Fruit fly (Drosophila melanogaster): ENCODE measurements around the gene Pcyt1.

Pcyt1 gene

dm6 chr3L:1573191-1573590 is 27.3 kb downstream of the Pcyt1 start:
- TF ChIP-seq CG17801 (GFP tag; optimal IDR thresholded peaks at IDR 0.05; ENCODE audit: partially characterized antibody): no peak

- TF ChIP-seq CG17801 (GFP tag; optimal IDR thresholded peaks at IDR 0.05; ENCODE audit: partially characterized antibody): no peak
These were observed 30.0 kb downstream of the Pcyt1 start for dm6 chr3L:1575731-1576376.

DNA sequence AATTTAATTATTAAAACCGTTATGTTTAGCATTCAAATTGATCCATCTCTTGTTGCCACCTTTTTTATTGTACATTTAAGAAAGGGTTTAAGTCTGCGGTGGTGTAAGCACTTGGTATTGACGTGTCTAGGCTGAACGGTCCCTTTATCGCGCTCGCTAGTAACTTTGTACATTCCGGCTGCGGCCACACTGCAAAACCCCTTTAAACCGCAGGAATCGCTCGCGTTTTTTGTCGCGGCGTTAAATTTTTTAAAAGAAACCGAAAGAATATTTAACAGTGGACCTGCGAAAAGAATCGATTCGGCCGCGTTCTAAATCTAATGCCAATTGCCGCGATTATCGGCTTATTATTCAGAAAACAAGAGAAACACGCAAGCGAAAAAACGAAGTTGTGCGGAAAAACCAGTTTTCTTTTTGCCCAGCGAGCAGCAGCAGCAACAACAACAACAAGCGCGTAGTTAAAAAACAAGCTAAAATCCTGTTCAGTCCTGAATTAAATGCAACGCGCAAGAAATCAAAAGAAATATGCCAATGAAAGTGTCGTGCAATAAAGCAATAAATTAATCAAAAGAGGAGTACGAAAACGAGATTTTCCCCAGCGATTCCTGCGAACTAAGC is 30.7 kb downstream of the Pcyt1 start, which contains the start of gene CG13917:
TSS of gene CG13917 (plus strand) at position 211 of the 618 bp plus-strand sequence.
- peak; percentile 33 for TF ChIP-seq CG17801 (GFP tag; optimal IDR thresholded peaks at IDR 0.05; ENCODE audit: partially characterized antibody)

dm6 chr3L:1577338-1577737 is 31.4 kb downstream of the Pcyt1 start:
- no peak for TF ChIP-seq CG17801 (GFP tag; optimal IDR thresholded peaks at IDR 0.05; ENCODE audit: partially characterized antibody)

DNA sequence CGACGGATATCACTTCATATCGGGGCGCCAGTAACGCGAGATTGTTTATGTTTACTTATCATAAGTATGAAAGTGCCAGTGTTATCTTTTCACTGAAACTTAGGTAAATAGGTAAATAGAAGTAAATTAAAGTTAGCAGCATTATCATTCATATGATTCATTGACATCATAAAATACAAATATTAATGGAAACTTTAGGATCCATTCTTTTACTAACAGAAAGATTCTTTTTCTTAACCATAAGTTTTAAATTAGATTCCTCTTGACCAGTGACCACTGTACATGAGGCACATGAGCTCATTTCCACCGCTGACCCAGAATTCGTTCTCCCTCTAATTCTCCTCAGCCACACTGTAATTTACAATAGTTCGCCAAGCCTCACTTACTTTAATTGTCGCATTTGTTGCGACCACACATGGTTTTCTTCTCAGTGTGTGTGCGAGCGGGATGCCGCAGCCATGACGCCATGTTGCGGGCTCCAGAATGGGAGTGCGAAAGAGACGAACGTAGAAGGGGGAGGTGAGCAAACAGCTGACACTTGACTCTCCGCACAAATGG is 32.6 kb downstream of the Pcyt1 start:
- no peak for TF ChIP-seq CG17801 (GFP tag; optimal IDR thresholded peaks at IDR 0.05; ENCODE audit: partially characterized antibody)

dm6 chr3L:1579169-1579853 is 33.4 kb downstream of the Pcyt1 start:
- no peak for TF ChIP-seq CG17801 (GFP tag; optimal IDR thresholded peaks at IDR 0.05; ENCODE audit: partially characterized antibody)

- TF ChIP-seq CG17801 (GFP tag; optimal IDR thresholded peaks at IDR 0.05; ENCODE audit: partially characterized antibody): no peak
These were observed 34.3 kb downstream of the Pcyt1 start for dm6 chr3L:1580194-1580593.

dm6 chr3L:1580821-1581220 is 34.9 kb downstream of the Pcyt1 start:
- TF ChIP-seq CG17801 (GFP tag; optimal IDR thresholded peaks at IDR 0.05; ENCODE audit: partially characterized antibody): no peak

DNA sequence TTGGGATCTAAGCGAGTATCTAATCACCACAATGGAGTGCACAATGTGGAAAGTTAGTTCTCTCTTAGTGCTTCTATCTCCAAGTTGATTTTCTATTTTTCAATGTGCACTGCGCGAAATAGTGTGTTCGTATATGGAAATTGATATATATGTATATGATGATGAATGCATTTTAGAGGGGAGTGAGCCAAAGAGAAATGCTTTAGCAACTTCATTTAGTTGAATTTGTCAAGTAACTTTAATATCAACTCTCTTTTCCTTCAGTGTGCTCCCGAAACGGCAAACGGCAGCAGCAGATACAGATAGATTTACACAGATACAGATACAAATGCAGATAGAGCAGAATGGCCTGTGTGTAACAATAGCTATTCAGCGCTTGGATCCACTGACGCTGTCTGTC is 38.1 kb downstream of the Pcyt1 start:
- TF ChIP-seq CG17801 (GFP tag; optimal IDR thresholded peaks at IDR 0.05; ENCODE audit: partially characterized antibody): no peak

DNA sequence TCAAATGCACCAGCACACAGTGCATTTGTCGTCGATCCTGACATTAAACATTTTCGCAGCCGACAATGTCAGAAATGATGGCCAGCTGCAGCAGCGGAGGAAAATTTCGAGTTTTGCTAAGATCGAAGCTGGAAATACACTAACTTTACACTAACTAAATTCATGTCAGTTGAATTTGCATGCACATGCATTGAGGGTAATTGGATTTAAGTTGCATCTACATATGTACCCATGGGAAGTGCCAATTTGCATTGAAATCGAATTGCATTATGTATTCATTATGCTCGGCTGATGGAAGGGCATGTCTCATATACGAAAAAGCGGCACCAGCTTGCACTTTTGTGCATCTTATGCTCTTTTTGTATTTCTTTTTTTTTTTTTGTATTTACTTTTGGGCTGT is 38.9 kb downstream of the Pcyt1 start:
- peak; percentile 85 for TF ChIP-seq CG17801 (GFP tag; optimal IDR thresholded peaks at IDR 0.05; ENCODE audit: partially characterized antibody)

DNA sequence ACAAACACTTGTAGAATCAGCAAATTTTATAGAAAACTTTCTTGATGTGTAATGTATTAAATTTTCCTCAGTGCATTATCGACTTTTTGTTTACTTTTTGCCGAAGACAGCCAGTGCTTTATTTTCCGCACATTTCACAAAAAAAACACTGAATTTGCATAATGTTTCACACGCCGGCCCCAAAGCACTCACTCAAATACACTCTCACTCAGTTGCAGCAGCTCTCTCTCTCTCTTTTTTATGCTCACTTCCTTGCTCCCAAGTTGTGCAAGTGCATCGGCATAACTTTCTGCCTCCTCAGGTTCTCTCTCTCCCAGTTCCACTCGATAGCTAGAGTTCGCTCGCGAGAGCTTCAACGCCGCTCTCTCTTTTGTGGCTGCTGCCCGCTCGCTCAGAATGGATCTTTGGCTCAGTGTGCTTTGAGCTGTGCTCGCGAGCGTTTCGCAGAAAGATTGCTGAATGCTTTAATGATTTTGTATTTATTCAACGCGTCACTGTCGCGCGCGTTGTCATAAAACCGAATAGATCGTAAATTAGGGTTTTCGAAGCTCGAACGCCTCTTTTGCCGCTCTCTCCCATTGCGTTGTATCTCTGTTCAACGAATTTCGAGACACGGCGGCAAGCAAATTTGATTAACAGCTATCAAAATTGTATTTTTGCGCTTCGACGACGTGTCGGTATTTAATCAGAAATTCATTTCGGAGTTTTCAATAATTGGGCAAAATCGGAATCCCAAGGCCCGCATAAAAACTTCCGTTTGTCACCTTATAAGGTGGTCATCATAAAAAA is 40.6 kb downstream of the Pcyt1 start:
- peak; percentile 67 for TF ChIP-seq CG17801 (GFP tag; optimal IDR thresholded peaks at IDR 0.05; ENCODE audit: partially characterized antibody)

DNA sequence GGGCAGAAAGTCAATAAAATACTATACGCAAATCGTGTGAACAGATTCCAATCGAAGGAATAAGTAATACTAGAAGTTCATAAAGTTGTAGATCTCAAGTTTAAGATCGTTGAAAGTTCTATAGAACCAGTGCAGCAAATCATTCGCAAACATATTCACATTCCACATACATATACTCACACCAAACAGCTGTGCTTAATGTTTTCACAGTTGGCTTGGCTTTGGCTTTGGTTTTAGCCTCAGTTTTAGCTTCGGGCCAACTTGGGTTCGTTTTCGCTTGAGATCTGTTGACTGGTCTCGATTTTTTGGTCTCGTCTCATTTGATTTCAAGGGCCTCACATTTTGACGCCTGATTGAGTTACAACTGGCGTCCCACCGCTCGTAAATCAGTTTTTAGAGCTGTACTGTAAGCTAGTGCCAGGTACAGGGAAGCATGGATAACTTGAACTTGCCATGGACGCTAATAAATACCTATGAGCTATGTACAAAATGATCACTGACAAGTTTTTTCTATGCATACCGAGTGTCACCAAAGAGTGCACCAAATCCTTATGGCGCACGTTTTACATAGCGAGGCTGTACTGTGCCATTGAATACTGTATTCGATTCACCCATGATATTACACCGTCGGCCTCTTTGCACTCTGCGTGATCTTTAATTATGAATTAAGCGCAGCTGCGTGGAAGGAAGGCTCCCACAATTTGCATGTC is 41.4 kb downstream of the Pcyt1 start:
- TF ChIP-seq CG17801 (GFP tag; optimal IDR thresholded peaks at IDR 0.05; ENCODE audit: partially characterized antibody): peak; percentile 80

DNA sequence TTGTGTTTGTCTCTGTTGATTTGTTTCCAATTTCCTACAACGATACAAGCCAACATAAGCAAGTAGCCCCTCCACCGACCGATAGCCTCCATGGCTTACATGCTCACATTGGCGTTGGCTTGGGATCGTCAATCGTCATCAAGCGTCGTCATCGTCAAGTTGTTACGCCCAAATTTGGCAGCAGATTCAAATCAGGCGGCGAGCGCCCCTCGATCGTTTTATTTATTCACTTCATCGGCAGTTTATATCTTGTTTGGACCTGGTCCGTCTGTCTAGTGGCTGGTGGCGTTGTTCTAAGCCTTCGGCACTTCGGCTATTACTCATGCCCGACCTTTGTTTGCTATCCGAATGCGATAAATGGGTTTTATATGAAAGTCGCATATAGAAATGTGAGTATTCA is 44.3 kb downstream of the Pcyt1 start:
- no peak for TF ChIP-seq CG17801 (GFP tag; optimal IDR thresholded peaks at IDR 0.05; ENCODE audit: partially characterized antibody)

DNA sequence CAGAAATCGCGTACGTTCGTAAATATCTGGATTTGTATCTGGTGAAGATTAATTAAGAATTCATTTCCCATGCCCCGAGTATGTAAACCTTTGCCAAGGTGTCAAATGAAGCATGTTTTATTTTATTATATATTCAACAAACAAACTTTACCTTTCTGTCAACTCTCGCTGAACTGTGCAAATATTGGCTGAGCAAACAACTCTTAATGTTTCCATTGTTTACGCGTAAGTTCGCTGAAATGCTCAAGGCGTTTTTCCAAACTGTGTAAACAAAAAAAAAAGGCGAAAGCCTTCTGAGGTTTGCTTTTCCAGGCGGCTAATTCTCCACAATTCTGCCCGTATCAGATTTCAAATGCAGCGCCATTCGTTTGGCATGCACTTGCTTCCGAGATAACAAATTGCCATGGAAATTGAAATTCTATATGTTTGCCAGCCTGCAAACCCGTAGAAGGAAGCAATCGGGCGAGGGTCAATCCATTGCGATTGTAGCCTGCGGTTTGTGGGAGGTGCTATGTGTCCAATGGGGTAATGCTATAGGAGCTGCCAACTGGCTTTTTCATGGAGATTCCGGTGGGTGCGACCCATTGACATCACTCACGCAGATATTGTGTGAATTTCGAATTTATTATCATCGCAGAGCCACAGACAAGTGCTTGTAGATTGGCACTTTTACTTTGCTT is 45.9 kb downstream of the Pcyt1 start:
- TF ChIP-seq CG17801 (GFP tag; optimal IDR thresholded peaks at IDR 0.05; ENCODE audit: partially characterized antibody): no peak

Measured in ovary, adult (tissue).